Fruit fly (Drosophila melanogaster): ENCODE data around the gene CG43078.
A peak's percentile ranks its signal among the peaks of the same experiment; 100 is the strongest.

- TF ChIP-seq EcR (GFP tag; optimal IDR thresholded peaks at IDR 0.05) (peak in 1 of 2 experiments; percentile 53), pan (optimal IDR thresholded peaks at IDR 0.05) (no peak), psq (optimal IDR thresholded peaks at IDR 0.05) (no peak)
Measured at dm6 chr3L:8554024-8554642, 22.5 kb upstream of the CG43078 start.
